Worm (Caenorhabditis elegans) whole organism, L1 larva: ENCODE measurements around the gene F36H12.3.
"Not testable (repeated sequence)": the region's sequence is repeated elsewhere in the genome, so short reads cannot be mapped to it uniquely, and the experiment has no call there.

Source experiments
- isw-1 ChIP-seq: fragments of 200-800 bp; sonication (Bioruptor generic); IDR thresholded peaks from 2 replicates; pipeline ENCODE4 v1.3.6; 2022; ENCODE audit warnings: missing genetic modification characterization, missing compliant biosample characterization
- sox-4 ChIP-seq: sonication (generic microtip); optimal IDR thresholded peaks from 2 replicates; lab custom pipeline; 2016; ENCODE audit warnings: missing genetic modification characterization, missing compliant biosample characterization
- ztf-11 ChIP-seq, 2 experiments: sonication (generic microtip); optimal IDR thresholded peaks; 2 replicates each; lab custom pipeline; 2016 to 2017; ENCODE audit warnings: missing genetic modification characterization in 2 of 2, missing biosample characterization in 1 of 2, missing compliant biosample characterization in 1 of 2
- ztf-4 ChIP-seq: fragments of 150-350 bp; optimal IDR thresholded peaks from 2 replicates; lab custom pipeline; 2014; ENCODE audit warnings: missing biosample characterization, missing genetic modification characterization

- TF ChIP-seq ztf-11 (tag; optimal IDR thresholded peaks at IDR 0.05; lab: Kevin White, UChicago); sox-4 (tag; lab: Kevin White, UChicago); ztf-4 (tag; lab: Kevin White, UChicago); isw-1: not testable (repeated sequence)
These were observed 43.6 kb downstream of the F36H12.3 start, which contains the start of gene msp-65 for ce11 chrIV:5316223-5316622.
